Fruit fly (Drosophila melanogaster) whole organism, wandering third instar larva: ENCODE measurements around the gene SpdS.

ENCODE experiments used
- Hr83 ChIP-seq: fragments of 200-300 bp; sonication (Bioruptor generic); optimal IDR thresholded peaks from 2 replicates; lab custom pipeline; 2016; ENCODE audit warnings: missing biosample characterization, mild to moderate bottlenecking, missing genetic modification characterization, moderate library complexity; ENCODE audit not compliant: poor library complexity, severe bottlenecking
- OdsH ChIP-seq: fragments of 200-800 bp; sonication (Bioruptor generic); optimal IDR thresholded peaks from 2 replicates; lab custom pipeline; 2016; ENCODE audit warnings: missing biosample characterization, mild to moderate bottlenecking, missing genetic modification characterization
- jim ChIP-seq: fragments of 175-275, 200-325 bp; sonication (Bioruptor generic); optimal IDR thresholded peaks from 2 replicates; lab custom pipeline; 2016; ENCODE audit warnings: missing biosample characterization, mild to moderate bottlenecking, missing genetic modification characterization

DNA sequence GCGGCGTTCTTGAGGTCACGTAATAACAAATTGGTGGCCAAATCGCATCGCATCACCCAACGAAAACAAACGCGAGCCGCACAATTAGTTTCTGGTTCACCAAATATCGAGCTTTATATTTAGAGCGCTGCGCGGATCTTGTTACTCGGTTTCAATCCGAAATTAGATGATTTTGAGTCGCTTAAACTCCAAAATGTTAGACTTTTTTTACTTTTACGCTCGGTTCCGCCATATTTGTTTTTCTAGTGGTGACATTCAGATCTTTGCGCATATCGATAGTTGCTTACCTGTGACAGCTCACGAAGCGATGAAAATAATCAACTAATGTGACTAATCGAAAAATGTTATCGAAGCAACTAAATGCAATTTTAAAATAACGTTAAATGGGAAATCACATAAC, 5.9 kb downstream of the SpdS start, which contains the start of gene Scm:
- TF ChIP-seq OdsH (GFP tag; lab: Kevin White, UChicago) (no peak), Hr83 (GFP tag; lab: Kevin White, UChicago) (no peak), jim (no peak)
